Fruit fly (Drosophila melanogaster) whole organism, embryonic: ENCODE results near the gene CG33552.

Experiments
- sob ChIP-seq: fragments of 200-800 bp; sonication (Bioruptor generic); IDR thresholded peaks from 2 replicates; pipeline ENCODE4 v1.3.6; 2022; ENCODE audit warnings: missing biosample characterization, missing genetic modification characterization
- tin ChIP-seq: fragments of 200-800 bp; sonication (Bioruptor generic); optimal IDR thresholded peaks from 3 replicates; lab custom pipeline; 2016; ENCODE audit warnings: missing biosample characterization, missing genetic modification characterization

DNA sequence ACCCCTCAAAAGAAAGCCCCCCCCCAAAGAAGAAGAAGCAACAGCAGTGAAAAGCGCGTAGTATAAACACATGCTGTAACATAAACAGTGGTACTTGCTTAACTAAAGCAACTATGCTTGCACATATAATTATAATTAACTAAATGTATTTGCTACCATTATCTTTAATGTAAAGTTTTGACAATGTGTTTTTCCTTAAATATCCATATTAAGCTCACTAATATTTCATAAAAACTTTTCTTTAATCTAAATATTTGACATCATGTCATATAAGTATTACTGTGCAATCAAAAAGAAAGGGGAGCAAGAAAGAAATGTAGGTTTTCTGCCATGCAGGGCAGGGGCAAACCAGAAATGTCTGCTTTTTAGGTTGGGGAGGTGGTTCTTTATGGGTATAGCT lies 34.5 kb downstream of the CG33552 start:
- no peak for TF ChIP-seq sob
- TF ChIP-seq tin: no peak
